Fruit fly (Drosophila melanogaster) whole organism, embryonic: ENCODE results near the gene CG18596.

Source experiments
- Bdp1 ChIP-seq: fragments of 200-800 bp; sonication (Bioruptor generic); optimal IDR thresholded peaks from 3 replicates; lab custom pipeline; 2016; ENCODE audit warnings: missing biosample characterization, missing genetic modification characterization
- CG10274 ChIP-seq: fragments of 200-800 bp; sonication (Bioruptor generic); optimal IDR thresholded peaks from 3 replicates; lab custom pipeline; 2017; ENCODE audit warnings: missing biosample characterization, mild to moderate bottlenecking, missing genetic modification characterization
- CG10431 ChIP-seq: fragments of 200-800 bp; sonication (Bioruptor generic); optimal IDR thresholded peaks from 3 replicates; lab custom pipeline; 2018; ENCODE audit warnings: missing biosample characterization, mild to moderate bottlenecking, missing genetic modification characterization
- CG10543 ChIP-seq: fragments of 200-800 bp; sonication (Bioruptor generic); optimal IDR thresholded peaks from 3 replicates; lab custom pipeline; 2017; ENCODE audit warnings: missing biosample characterization, mild to moderate bottlenecking, missing genetic modification characterization, moderate library complexity
- CG11093 ChIP-seq: fragments of 200-800 bp; sonication (Bioruptor generic); IDR thresholded peaks from 3 replicates; pipeline ENCODE4 v1.3.6; 2022; ENCODE audit warnings: missing biosample characterization, missing genetic modification characterization
- CG12071 ChIP-seq: fragments of 200-800 bp; sonication (Bioruptor generic); optimal IDR thresholded peaks from 3 replicates; lab custom pipeline; 2018; ENCODE audit warnings: missing biosample characterization, mild to moderate bottlenecking, missing genetic modification characterization
- CG13894 ChIP-seq: fragments of 200-800 bp; sonication (Bioruptor generic); optimal IDR thresholded peaks from 3 replicates; lab custom pipeline; 2018; ENCODE audit warnings: missing biosample characterization, mild to moderate bottlenecking, missing genetic modification characterization, moderate library complexity
- CG15479 ChIP-seq: fragments of 200-800 bp; sonication (Bioruptor generic); optimal IDR thresholded peaks from 3 replicates; lab custom pipeline; 2019; ENCODE audit warnings: missing biosample characterization, mild to moderate bottlenecking, missing genetic modification characterization, moderate library complexity
- CG15696 ChIP-seq: fragments of 200-800 bp; sonication (Bioruptor generic); optimal IDR thresholded peaks from 2 replicates; lab custom pipeline; 2019; ENCODE audit warnings: missing biosample characterization, mild to moderate bottlenecking, missing genetic modification characterization, moderate library complexity
- CG31441 ChIP-seq: fragments of 200-800 bp; sonication (Bioruptor generic); IDR thresholded peaks from 2 replicates; pipeline ENCODE4 v1.3.6; 2022; ENCODE audit warnings: missing biosample characterization, missing genetic modification characterization
- CG3163 ChIP-seq: fragments of 200-800 bp; sonication (Bioruptor generic); optimal IDR thresholded peaks from 3 replicates; lab custom pipeline; 2016; ENCODE audit warnings: missing biosample characterization, missing genetic modification characterization
- CG34224 ChIP-seq: fragments of 200-800 bp; sonication (Bioruptor generic); IDR thresholded peaks from 3 replicates; pipeline ENCODE4 v1.3.6; 2022; ENCODE audit warnings: missing biosample characterization, missing genetic modification characterization; ENCODE audit not compliant: partially characterized antibody
- CG4360 ChIP-seq: fragments of 200-800 bp; sonication (Bioruptor generic); IDR thresholded peaks from 2 replicates; pipeline ENCODE4 v1.3.6; 2022; ENCODE audit warnings: missing biosample characterization, missing genetic modification characterization
- CG7839 ChIP-seq: fragments of 200-800 bp; sonication (Bioruptor generic); optimal IDR thresholded peaks from 3 replicates; lab custom pipeline; 2018; ENCODE audit warnings: missing biosample characterization, mild to moderate bottlenecking, missing genetic modification characterization, moderate library complexity
- Deaf1 ChIP-seq: fragments of 200-800 bp; optimal IDR thresholded peaks from 3 replicates; lab custom pipeline; 2019; ENCODE audit warnings: missing biosample characterization, mild to moderate bottlenecking, missing genetic modification characterization, moderate library complexity
- Elba2 ChIP-seq: fragments of 200-800 bp; sonication (Bioruptor generic); optimal IDR thresholded peaks from 3 replicates; lab custom pipeline; 2016; ENCODE audit warnings: missing biosample characterization, missing genetic modification characterization
- Hmx ChIP-seq: fragments of 200-800 bp; sonication (Bioruptor generic); optimal IDR thresholded peaks from 2 replicates; lab custom pipeline; 2016; ENCODE audit warnings: missing biosample characterization, missing genetic modification characterization
- Hr3 ChIP-seq: fragments of 200-800 bp; sonication (Bioruptor generic); optimal IDR thresholded peaks from 3 replicates; lab custom pipeline; 2016; ENCODE audit warnings: missing biosample characterization, missing genetic modification characterization
- Kr ChIP-seq: fragments of 200-800 bp; sonication (Bioruptor generic); optimal IDR thresholded peaks from 2 replicates; lab custom pipeline; 2017; ENCODE audit warnings: missing biosample characterization, mild to moderate bottlenecking, missing genetic modification characterization
- MTF-1 ChIP-seq: fragments of 200-800 bp; sonication (Bioruptor generic); optimal IDR thresholded peaks from 2 replicates; lab custom pipeline; 2018; ENCODE audit warnings: missing biosample characterization, mild to moderate bottlenecking, missing genetic modification characterization, borderline replicate concordance
- Med ChIP-seq: fragments of 200-800 bp; sonication (Bioruptor generic); peaks from one replicate; lab custom pipeline; 2016; ENCODE audit warnings: missing biosample characterization, missing genetic modification characterization, mild to moderate bottlenecking, inconsistent platforms, moderate library complexity
- Opbp ChIP-seq: fragments of 200-800 bp; sonication (Bioruptor generic); IDR thresholded peaks from 3 replicates; pipeline ENCODE4 v1.3.6; 2022; ENCODE audit warnings: missing biosample characterization, missing genetic modification characterization; ENCODE audit not compliant: partially characterized antibody
- ato ChIP-seq: fragments of 200-800 bp; sonication (Bioruptor generic); IDR thresholded peaks from 2 replicates; pipeline ENCODE4 v1.3.6; 2022; ENCODE audit warnings: missing biosample characterization, missing genetic modification characterization; ENCODE audit not compliant: partially characterized antibody
- crp ChIP-seq, 2 experiments: fragments of 200-800 bp; sonication (Bioruptor generic); optimal IDR thresholded peaks; 2 replicates in 1 of 2; 3 replicates in 1 of 2; lab custom pipeline; 2017; ENCODE audit warnings: missing biosample characterization in 2 of 2, missing genetic modification characterization in 2 of 2, mild to moderate bottlenecking in 1 of 2, moderate library complexity in 1 of 2
- eve ChIP-seq, 2 experiments: fragments of >200 bp; optimal IDR thresholded peaks; 2 replicates each; lab custom pipeline; 2017; ENCODE audit warnings: missing biosample characterization in 2 of 2, missing genetic modification characterization in 2 of 2
- gcm ChIP-seq: fragments of 200-800 bp; sonication (Bioruptor generic); optimal IDR thresholded peaks from 2 replicates; lab custom pipeline; 2019; ENCODE audit warnings: missing biosample characterization, mild to moderate bottlenecking, missing genetic modification characterization, moderate library complexity
- insv ChIP-seq, 2 experiments: fragments of 200-800 bp; sonication (Bioruptor generic); optimal IDR thresholded peaks; 3 replicates each; lab custom pipeline; 2016 to 2018; ENCODE audit warnings: missing biosample characterization in 2 of 2, missing genetic modification characterization in 2 of 2
- maf-S ChIP-seq: fragments of 200-800 bp; sonication (Bioruptor generic); optimal IDR thresholded peaks from 2 replicates; lab custom pipeline; 2016; ENCODE audit warnings: missing biosample characterization, missing genetic modification characterization
- onecut ChIP-seq: fragments of 200-800 bp; sonication (Bioruptor generic); IDR thresholded peaks from 2 replicates; pipeline ENCODE4 v1.3.6; 2022; ENCODE audit warnings: missing biosample characterization, missing genetic modification characterization
- pita ChIP-seq: fragments of 200-800 bp; sonication (Bioruptor generic); optimal IDR thresholded peaks from 2 replicates; lab custom pipeline; 2017; ENCODE audit warnings: missing biosample characterization, mild to moderate bottlenecking, missing genetic modification characterization
- scrt ChIP-seq: fragments of 200-800 bp; sonication (Bioruptor generic); optimal IDR thresholded peaks from 2 replicates; lab custom pipeline; 2018; ENCODE audit warnings: missing biosample characterization, mild to moderate bottlenecking, missing genetic modification characterization, moderate library complexity
- slbo ChIP-seq: fragments of 200-800 bp; sonication (Bioruptor generic); IDR thresholded peaks from 2 replicates; pipeline ENCODE4 v1.3.6; 2022; ENCODE audit warnings: missing biosample characterization, missing genetic modification characterization
- sr ChIP-seq: fragments of 200-800 bp; sonication (Bioruptor generic); IDR thresholded peaks from 3 replicates; pipeline ENCODE4 v1.3.6; 2022; ENCODE audit warnings: missing biosample characterization, missing genetic modification characterization
- wor ChIP-seq: fragments of 200-800 bp; sonication (Bioruptor generic); IDR thresholded peaks from 2 replicates; pipeline ENCODE4 v1.3.6; 2022; ENCODE audit warnings: missing biosample characterization, missing genetic modification characterization
- zen2 ChIP-seq: fragments of 200-800 bp; sonication (Bioruptor generic); IDR thresholded peaks from 3 replicates; pipeline ENCODE4 v1.3.6; 2022; ENCODE audit warnings: missing biosample characterization, missing genetic modification characterization; ENCODE audit not compliant: partially characterized antibody

The CG18596 gene

DNA sequence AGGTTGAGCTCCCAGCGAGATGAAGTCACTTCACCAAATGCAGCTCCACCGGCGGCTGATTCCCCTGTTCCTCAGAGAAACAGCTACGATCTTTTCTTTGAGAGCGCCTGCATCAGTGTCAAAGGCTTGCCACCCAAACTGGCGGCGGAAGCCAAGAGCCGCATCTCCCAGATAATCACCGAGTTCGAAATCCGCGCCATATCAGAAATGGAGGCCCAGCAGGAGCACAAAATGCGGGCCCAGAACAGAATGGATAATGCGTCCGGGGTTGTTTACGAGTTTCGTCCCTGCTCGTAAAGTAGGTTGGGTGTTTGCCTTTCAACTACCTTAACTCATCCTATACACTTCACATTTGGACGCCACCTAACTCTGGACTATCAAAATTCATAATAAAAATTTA, 6.0 kb downstream of the CG18596 start, which contains the start of gene Gpdh3:
TSS of gene Gpdh3 (plus strand) at position 301 of the 400 bp plus-strand sequence.
- peak; percentile 40 for TF ChIP-seq gcm (GFP tag; lab: Kevin White, UChicago)
- TF ChIP-seq ato, result no peak
- TF ChIP-seq Hmx (GFP tag; lab: Kevin White, UChicago), result no peak
- TF ChIP-seq Med (GFP tag; lab: Kevin White, UChicago), result peak; percentile 49
- TF ChIP-seq Opbp (GFP tag; lab: Robert Waterston, UW), result 0 out of 3 replicates have a peak, but pooled peaks have one; percentile 35
- no peak for TF ChIP-seq pita (GFP tag; lab: Kevin White, UChicago)
- TF ChIP-seq sr, result no peak
- TF ChIP-seq Bdp1, result no peak

DNA sequence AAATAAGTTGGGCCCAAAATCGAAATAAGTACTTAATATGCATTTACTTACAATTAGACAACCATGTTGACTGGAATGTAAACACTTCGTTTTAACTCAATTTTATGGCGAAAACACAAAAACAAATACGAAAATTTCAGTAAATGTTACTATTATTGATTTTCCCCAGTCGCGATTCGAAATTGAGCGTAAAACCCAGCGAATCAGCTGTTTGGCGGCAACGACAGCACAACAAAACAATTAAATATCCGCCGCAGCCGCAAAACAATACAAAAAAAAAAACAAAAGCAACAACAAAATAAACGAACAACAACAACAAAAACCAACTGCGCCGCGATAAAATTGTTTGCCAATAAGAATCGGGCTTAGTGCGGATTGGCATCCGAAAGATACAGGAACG, 13.9 kb downstream of the CG18596 start, which contains the start of the genes CAH8 and CG7059:
TSS of gene CAH8 (minus strand) at position 101 of the 400 bp plus-strand sequence.
TSS of gene CG7059 (plus strand) at position 167 of the 400 bp plus-strand sequence.
- no peak for TF ChIP-seq MTF-1 (GFP tag; lab: Kevin White, UChicago)
- peak; percentile 70 for TF ChIP-seq scrt (GFP tag; lab: Kevin White, UChicago)
- TF ChIP-seq Elba2 (GFP tag; lab: Kevin White, UChicago), result peak; percentile 59
- peak in 1 of 2 experiments; percentile 3 for TF ChIP-seq crp (GFP tag; optimal IDR thresholded peaks at IDR 0.05; lab: Kevin White, UChicago)
- peak; percentile 90 for TF ChIP-seq onecut (GFP tag; lab: Robert Waterston, UW)
- peak in 1 of 2 experiments; percentile 2 for TF ChIP-seq insv (GFP tag; optimal IDR thresholded peaks at IDR 0.05; lab: Kevin White, UChicago)
- no peak for TF ChIP-seq CG15696 (tag; lab: Kevin White, UChicago)
- peak; percentile 37; the same call in 1 of the 2 replicates for TF ChIP-seq CG4360 (GFP tag; lab: Robert Waterston, UW)
- TF ChIP-seq Kr (GFP tag; lab: Kevin White, UChicago), result no peak

- TF ChIP-seq CG31441 (GFP tag; lab: Robert Waterston, UW), result no peak
- TF ChIP-seq wor, result no peak
- peak; percentile 3 for TF ChIP-seq CG10543 (GFP tag; lab: Kevin White, UChicago)
- no peak for TF ChIP-seq Hmx (GFP tag; lab: Kevin White, UChicago)
- TF ChIP-seq CG10274 (GFP tag; lab: Kevin White, UChicago), result no peak
- no peak for TF ChIP-seq CG12071 (GFP tag; lab: Kevin White, UChicago)
- TF ChIP-seq Hr3 (GFP tag; lab: Kevin White, UChicago), result no peak
- no peak for TF ChIP-seq CG7839
- no peak for TF ChIP-seq CG10431 (GFP tag; lab: Kevin White, UChicago)
- TF ChIP-seq eve (GFP tag; optimal IDR thresholded peaks at IDR 0.05; lab: Kevin White, UChicago), result no peak
- TF ChIP-seq CG15479 (GFP tag; lab: Kevin White, UChicago), result peak; percentile 33
- TF ChIP-seq insv (GFP tag; optimal IDR thresholded peaks at IDR 0.05; lab: Kevin White, UChicago), result no peak
- TF ChIP-seq zen2 (GFP tag; lab: Robert Waterston, UW), result no peak
- TF ChIP-seq CG11093 (GFP tag; lab: Robert Waterston, UW), result no peak
- TF ChIP-seq CG3163 (GFP tag; lab: Kevin White, UChicago), result no peak
- TF ChIP-seq CG13894 (tag; lab: Kevin White, UChicago), result peak; percentile 92
- TF ChIP-seq slbo (GFP tag; lab: Robert Waterston, UW), result no peak
- TF ChIP-seq maf-S (GFP tag; lab: Kevin White, UChicago), result no peak
- TF ChIP-seq CG34224 (GFP tag; lab: Robert Waterston, UW), result peak; percentile 37; the same call in 1 of the 3 replicates
- TF ChIP-seq Deaf1 (tag; lab: Kevin White, UChicago), result peak; percentile 37
These were observed 14.4 kb downstream of the CG18596 start for dm6 chr3R:22390109-22390508.
